Fruit fly (Drosophila melanogaster) whole organism, adult: Measurements from ENCODE around the gene Mitf.

Experiments used
- CG14711 ChIP-seq: fragments of 200-800 bp; sonication (Bioruptor generic); optimal IDR thresholded peaks from 2 replicates; lab custom pipeline; 2018; ENCODE audit warnings: missing biosample characterization, mild to moderate bottlenecking, missing genetic modification characterization, moderate library complexity
- CG1620 ChIP-seq: fragments of 200-800 bp; sonication (Bioruptor generic); optimal IDR thresholded peaks from 2 replicates; lab custom pipeline; 2016; ENCODE audit warnings: missing biosample characterization, missing genetic modification characterization
- CG7101 ChIP-seq: fragments of 200-800 bp; sonication (Bioruptor generic); optimal IDR thresholded peaks from 2 replicates; lab custom pipeline; 2018; ENCODE audit warnings: missing biosample characterization, mild to moderate bottlenecking, missing genetic modification characterization, moderate library complexity
- Crg-1 ChIP-seq: fragments of 200-800 bp; sonication (Bioruptor generic); optimal IDR thresholded peaks from 2 replicates; lab custom pipeline; 2016; ENCODE audit warnings: missing biosample characterization, missing genetic modification characterization
- cic ChIP-seq: fragments of 200-800 bp; sonication (Bioruptor generic); optimal IDR thresholded peaks from 2 replicates; lab custom pipeline; 2017; ENCODE audit warnings: missing biosample characterization, mild to moderate bottlenecking, missing genetic modification characterization, moderate library complexity
- kay ChIP-seq: fragments of 200-800 bp; sonication (Bioruptor generic); peaks from one replicate; lab custom pipeline; 2016; ENCODE audit warnings: missing biosample characterization, missing genetic modification characterization, borderline replicate concordance
- ovo ChIP-seq: fragments of 200-800 bp; sonication (Bioruptor generic); optimal IDR thresholded peaks from 2 replicates; lab custom pipeline; 2016; ENCODE audit warnings: missing biosample characterization, missing genetic modification characterization
- pad ChIP-seq: fragments of 200-800 bp; sonication (Bioruptor generic); optimal IDR thresholded peaks from 3 replicates; lab custom pipeline; 2017; ENCODE audit warnings: missing biosample characterization, missing genetic modification characterization, mild to moderate bottlenecking, moderate library complexity, missing genetic modification reagents

- no peak for TF ChIP-seq cic
- TF ChIP-seq Crg-1 = no peak
- no peak for TF ChIP-seq CG14711
- no peak for TF ChIP-seq pad
- TF ChIP-seq ovo = no peak
- no peak for TF ChIP-seq kay (GFP tag; lab: Kevin White, UChicago)
- no peak for TF ChIP-seq CG1620 (GFP tag; lab: Kevin White, UChicago)
- no peak for TF ChIP-seq CG7101 (tag; lab: Kevin White, UChicago)
Observed at dm6 chr4:1234749-1235148, 36.1 kb downstream of the Mitf start.
